Fruit fly (Drosophila melanogaster): ENCODE measurements around the gene CG33060.

- no peak for TF ChIP-seq vri (GFP tag; optimal IDR thresholded peaks at IDR 0.05)
- no peak for TF ChIP-seq Eip75B (GFP tag; optimal IDR thresholded peaks at IDR 0.05)
- no peak for TF ChIP-seq svp (GFP tag)
- TF ChIP-seq CG6808 (GFP tag; optimal IDR thresholded peaks at IDR 0.05), result no peak
- TF ChIP-seq Smox (GFP tag; optimal IDR thresholded peaks at IDR 0.05), result no peak
- TF ChIP-seq fd85E (GFP tag; optimal IDR thresholded peaks at IDR 0.05), result no peak
- TF ChIP-seq CG3919 (GFP tag; optimal IDR thresholded peaks at IDR 0.05), result no peak
Measured at dm6 chr3L:16308380-16308779, 22.5 kb upstream of the CG33060 start, which contains the start of gene CG13042.
